Worm (Caenorhabditis elegans) whole organism, L1 larva: ENCODE measurements around the gene R05G9.5.

Source experiments
- Y116A8C.19 ChIP-seq: sonication (generic microtip); optimal IDR thresholded peaks from 2 replicates; lab custom pipeline; 2016; ENCODE audit warnings: missing compliant biosample characterization, missing genetic modification characterization, borderline replicate concordance
- alr-1 ChIP-seq: fragments of 200-800 bp; sonication (Bioruptor generic); optimal IDR thresholded peaks from 2 replicates; lab custom pipeline; 2018; ENCODE audit warnings: borderline replicate concordance, mild to moderate bottlenecking, missing genetic modification characterization, missing compliant biosample characterization
- ceh-63 ChIP-seq: fragments of 200-800 bp; sonication (Bioruptor generic); optimal IDR thresholded peaks from 2 replicates; lab custom pipeline; 2018; ENCODE audit warnings: mild to moderate bottlenecking, missing genetic modification characterization, missing compliant biosample characterization
- elt-2 ChIP-seq: sonication (generic microtip); optimal IDR thresholded peaks from 2 replicates; lab custom pipeline; 2016; ENCODE audit warnings: missing genetic modification characterization, mild to moderate bottlenecking, inconsistent platforms, missing compliant biosample characterization, missing genetic modification reagents
- nhr-237 ChIP-seq: fragments of 150-350 bp; optimal IDR thresholded peaks from 2 replicates; lab custom pipeline; 2014; ENCODE audit warnings: missing biosample characterization, missing genetic modification characterization
- pqm-1 ChIP-seq: sonication (generic microtip); optimal IDR thresholded peaks from 3 replicates; lab custom pipeline; 2017; ENCODE audit warnings: missing biosample characterization, missing genetic modification characterization
- snu-23 ChIP-seq: sonication (generic microtip); optimal IDR thresholded peaks from 2 replicates; lab custom pipeline; 2016; ENCODE audit warnings: missing genetic modification characterization, missing compliant biosample characterization
- unc-130 ChIP-seq: fragments of 150-350 bp; optimal IDR thresholded peaks from 2 replicates; lab custom pipeline; 2017; ENCODE audit warnings: missing biosample characterization, missing genetic modification characterization, inconsistent platforms
- ztf-4 ChIP-seq: fragments of 150-350 bp; optimal IDR thresholded peaks from 2 replicates; lab custom pipeline; 2014; ENCODE audit warnings: missing biosample characterization, missing genetic modification characterization

DNA sequence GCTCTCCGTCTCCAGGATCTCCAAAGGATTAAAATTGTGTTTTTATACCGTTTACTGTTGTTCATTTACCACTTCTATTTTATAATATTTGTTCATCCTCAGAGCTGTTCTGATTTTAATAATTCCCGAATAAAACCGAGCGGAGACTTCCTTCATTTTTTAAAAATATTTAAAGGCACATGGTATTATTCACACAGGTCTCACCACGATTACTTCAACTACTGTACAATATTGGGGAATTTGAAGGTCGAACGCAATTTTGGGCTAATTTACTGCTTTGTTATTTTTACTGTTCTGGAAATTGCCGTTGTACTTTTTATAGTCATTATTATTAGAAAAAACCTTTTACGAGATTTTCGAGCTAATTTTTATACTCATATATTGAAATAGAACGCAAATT lies 8.9 kb downstream of the R05G9.5 start:
- TF ChIP-seq snu-23 (GFP tag; lab: Kevin White, UChicago) = no peak
- TF ChIP-seq ceh-63 = no peak
- no peak for TF ChIP-seq alr-1 (tag; lab: Kevin White, UChicago)
- no peak for TF ChIP-seq unc-130 (tag; lab: Kevin White, UChicago)
- no peak for TF ChIP-seq elt-2 (tag; lab: Kevin White, UChicago)
- no peak for TF ChIP-seq pqm-1 (tag; lab: Kevin White, UChicago)
- no peak for TF ChIP-seq Y116A8C.19 (tag; lab: Kevin White, UChicago)
- no peak for TF ChIP-seq nhr-237
- TF ChIP-seq ztf-4 (tag; lab: Kevin White, UChicago) = no peak
